Fruit fly (Drosophila melanogaster): ENCODE results near the gene CAH5.

Gene CAH5

DNA sequence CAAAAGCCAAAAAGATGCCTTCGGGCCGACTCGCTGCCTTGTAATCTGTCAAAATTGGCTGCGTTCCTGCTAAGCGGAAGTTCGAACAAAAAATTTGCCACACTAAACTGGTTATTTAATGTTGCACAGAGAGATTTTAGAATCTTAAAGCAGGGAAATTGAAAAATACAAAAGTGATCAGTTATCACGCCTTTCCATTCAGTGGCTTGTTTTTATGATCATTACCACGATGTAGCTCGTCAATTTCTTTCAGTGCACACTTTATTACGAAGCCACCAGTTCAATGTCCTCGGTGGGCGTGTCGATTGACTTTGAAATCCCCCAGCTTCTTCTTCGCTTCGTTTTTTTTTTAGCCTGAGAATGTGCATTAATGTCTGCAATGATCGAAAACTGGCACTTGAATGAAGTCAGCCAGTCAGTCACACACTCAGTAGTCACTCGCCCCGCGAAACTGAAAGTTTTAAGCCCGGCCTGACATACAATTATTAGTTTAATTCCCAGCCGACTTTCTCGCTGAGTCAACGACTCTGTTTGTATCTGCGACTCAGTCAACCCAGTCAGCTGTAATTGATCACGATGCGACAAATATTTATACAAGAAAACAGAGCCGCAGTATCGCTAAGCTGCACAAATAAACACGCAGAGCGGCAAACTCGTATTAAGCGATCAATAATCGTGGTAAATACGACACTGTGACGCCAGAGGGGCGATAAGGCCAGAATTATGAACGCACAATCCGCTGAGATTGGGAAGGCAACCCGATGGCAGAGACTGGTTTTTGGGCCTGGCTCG lies 46.7 kb downstream of the CAH5 start (continued):
- TF ChIP-seq CG8089 (GFP tag; optimal IDR thresholded peaks at IDR 0.05) (peak; percentile 28), tio (GFP tag; optimal IDR thresholded peaks at IDR 0.05) (no peak), CG8478 (optimal IDR thresholded peaks at IDR 0.05) (no peak), maf-S (GFP tag; optimal IDR thresholded peaks at IDR 0.05) (no peak), CG12071 (GFP tag; optimal IDR thresholded peaks at IDR 0.05) (peak; percentile 54), Kr (GFP tag; optimal IDR thresholded peaks at IDR 0.05) (peak; percentile 24), Fer3 (tag; optimal IDR thresholded peaks at IDR 0.05) (peak; percentile 4), CG9876 (GFP tag; optimal IDR thresholded peaks at IDR 0.05) (no peak), lola (GFP tag; optimal IDR thresholded peaks at IDR 0.05) (peak in 1 of 3 experiments; percentile 45), Hey (tag; optimal IDR thresholded peaks at IDR 0.05) (no peak), esg (GFP tag; conservative IDR thresholded peaks at IDR 0.05) (no peak), CG11695 (GFP tag; IDR thresholded peaks at IDR 0.05) (no peak), Xrp1 (GFP tag; IDR thresholded peaks at IDR 0.05) (peak; percentile 62), bsh (GFP tag; optimal IDR thresholded peaks at IDR 0.05) (peak in 1 of 2 experiments; percentile 72), Blimp-1 (GFP tag; optimal IDR thresholded peaks at IDR 0.05) (peak; percentile 77), CrebB (tag; optimal IDR thresholded peaks at IDR 0.05) (peak; percentile 38), nau (GFP tag; optimal IDR thresholded peaks at IDR 0.05) (peak; percentile 67), CG18262 (tag; optimal IDR thresholded peaks at IDR 0.05) (peak; percentile 48), CG17829 (tag; optimal IDR thresholded peaks at IDR 0.05) (no peak), CG3407 (GFP tag; optimal IDR thresholded peaks at IDR 0.05) (peak; percentile 76), NC2β (GFP tag; optimal IDR thresholded peaks at IDR 0.05) (no peak), CG34422 (GFP tag; IDR thresholded peaks at IDR 0.05) (peak; percentile 46; the same call in 1 of the 3 replicates), grn (GFP tag; optimal IDR thresholded peaks at IDR 0.05) (no peak), YL-1 (GFP tag; optimal IDR thresholded peaks at IDR 0.05) (peak; percentile 14), CG10462 (GFP tag; optimal IDR thresholded peaks at IDR 0.05) (no peak), crol (GFP tag; IDR thresholded peaks at IDR 0.05) (no peak), B-H1 (GFP tag; IDR thresholded peaks at IDR 0.05) (no peak), odd (GFP tag; optimal IDR thresholded peaks at IDR 0.05) (peak; percentile 53), CTCF (GFP tag; optimal IDR thresholded peaks at IDR 0.05) (no peak), CG4730 (GFP tag; IDR thresholded peaks at IDR 0.05) (no peak), ci (GFP tag; IDR thresholded peaks at IDR 0.05) (peak; percentile 79), CG8290 (GFP tag; optimal IDR thresholded peaks at IDR 0.05) (no peak), CG8290 (tag; optimal IDR thresholded peaks at IDR 0.05) (peak in 1 of 2 experiments; percentile 48), lmd (GFP tag; IDR thresholded peaks at IDR 0.05) (no peak), CG10209 (GFP tag; optimal IDR thresholded peaks at IDR 0.05) (peak; percentile 22), CG9727 (GFP tag; optimal IDR thresholded peaks at IDR 0.05) (peak; percentile 0), wek (GFP tag; optimal IDR thresholded peaks at IDR 0.05) (peak; percentile 68), CG30403 (GFP tag; optimal IDR thresholded peaks at IDR 0.05) (no peak), CG14710 (tag; optimal IDR thresholded peaks at IDR 0.05) (peak; percentile 63), caup (GFP tag; optimal IDR thresholded peaks at IDR 0.05; ENCODE audit: severe bottlenecking) (no peak), ase (GFP tag; IDR thresholded peaks at IDR 0.05) (no peak), prd (optimal IDR thresholded peaks at IDR 0.05) (no peak), prd (GFP tag; IDR thresholded peaks at IDR 0.05) (no peak), tll (GFP tag; optimal IDR thresholded peaks at IDR 0.05) (peak in 1 of 2 experiments; percentile 2), tin (GFP tag; optimal IDR thresholded peaks at IDR 0.05) (peak; percentile 15), Side (GFP tag; optimal IDR thresholded peaks at IDR 0.05) (peak; percentile 25), gcm (GFP tag; optimal IDR thresholded peaks at IDR 0.05) (peak; percentile 18), MTF-1 (GFP tag; optimal IDR thresholded peaks at IDR 0.05; ENCODE audit: borderline replicate concordance) (peak; percentile 68), ac (GFP tag; optimal IDR thresholded peaks at IDR 0.05) (peak; percentile 27), CG17328 (GFP tag; IDR thresholded peaks at IDR 0.05) (0 out of 2 replicates have a peak, but pooled peaks have one; percentile 19)
